Worm (Caenorhabditis elegans) whole organism, L4/young adult: ENCODE results near the gene C55A1.6.

Source experiments
- W03F9.2 ChIP-seq: fragments of 150-350 bp; optimal IDR thresholded peaks from 2 replicates; lab custom pipeline; 2014; ENCODE audit warnings: missing biosample characterization, missing genetic modification characterization
- dao-5 ChIP-seq: sonication (generic microtip); optimal IDR thresholded peaks from 2 replicates; lab custom pipeline; 2016; ENCODE audit warnings: missing genotype, missing genetic modification characterization, moderate library complexity, missing compliant biosample characterization
- him-1 ChIP-seq: sonication (generic microtip); optimal IDR thresholded peaks from 2 replicates; lab custom pipeline; 2016; ENCODE audit warnings: missing genotype, missing genetic modification reagents, missing genetic modification characterization, missing compliant biosample characterization

The C55A1.6 gene

DNA sequence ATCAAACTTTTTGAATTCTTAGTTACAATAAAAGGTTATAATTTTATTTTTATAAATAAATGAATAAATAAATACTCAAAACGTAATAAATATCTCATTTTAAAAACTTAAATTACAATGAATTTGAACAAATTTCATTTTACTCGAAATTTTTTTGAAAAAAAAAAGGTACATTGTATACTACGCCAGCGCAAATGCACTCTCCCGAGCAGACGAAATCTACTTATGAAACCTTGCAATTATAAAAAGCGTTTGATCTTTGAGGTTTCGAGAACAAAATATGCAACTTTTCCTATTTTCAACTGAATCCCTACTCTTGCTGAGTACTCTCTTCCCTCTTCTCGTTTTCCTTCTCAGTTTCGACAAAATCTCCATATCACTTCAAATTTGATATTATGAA, 39.8 kb downstream of the C55A1.6 start, which contains the start of gene nhr-197:
Gene nhr-197 (plus strand): TSS at position 301 of the 400 bp plus-strand sequence.
- TF ChIP-seq W03F9.2 (tag; lab: Kevin White, UChicago) (no peak), dao-5 (tag; lab: Kevin White, UChicago) (no peak), him-1 (no peak)

DNA sequence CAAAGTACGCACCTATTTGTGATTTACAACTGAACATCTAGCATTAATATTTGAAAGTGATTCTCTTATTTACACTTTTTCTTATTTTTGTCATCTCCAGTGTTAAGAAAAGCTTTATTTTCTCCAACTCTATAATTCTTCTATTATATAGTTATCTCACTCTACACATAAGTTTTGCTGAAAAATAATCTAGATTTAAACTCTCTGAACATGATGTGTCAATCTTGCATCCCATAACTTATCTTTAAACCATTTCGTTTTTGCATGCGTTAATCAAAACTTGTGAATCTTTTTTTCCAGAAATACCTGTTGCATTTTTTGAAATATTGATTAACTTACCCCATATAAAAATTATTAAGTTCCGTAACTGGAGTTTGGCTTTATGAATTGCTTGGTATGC, 42.1 kb downstream of the C55A1.6 start, which contains the start of gene nhr-268:
Gene nhr-268 (plus strand): TSS at position 301 of the 400 bp plus-strand sequence.
- TF ChIP-seq dao-5 (tag; lab: Kevin White, UChicago) (no peak), W03F9.2 (tag; lab: Kevin White, UChicago) (no peak), him-1 (no peak)

- TF ChIP-seq dao-5 (tag; lab: Kevin White, UChicago) (no peak), W03F9.2 (tag; lab: Kevin White, UChicago) (no peak), him-1 (no peak)
Observed at ce11 chrV:15693682-15694081, 45.8 kb downstream of the C55A1.6 start, which contains the start of gene nhr-198. Gene nhr-198, plus strand, starts transcription at chrV:15693994.

ce11 chrV:15698099-15698498, 50.3 kb downstream of the C55A1.6 start, which contains the start of gene srx-29:
Gene srx-29, minus strand, starts transcription at chrV:15698199.
- TF ChIP-seq him-1 (no peak), dao-5 (tag; lab: Kevin White, UChicago) (no peak), W03F9.2 (tag; lab: Kevin White, UChicago) (no peak)
